Worm (Caenorhabditis elegans) whole organism, mixed stage, embryonic: ENCODE data around the gene pkhm-2.

Experiments
- M03D4.4 ChIP-seq: sonication (generic microtip); optimal IDR thresholded peaks from 2 replicates; lab custom pipeline; 2017; ENCODE audit warnings: mild to moderate bottlenecking, missing genetic modification characterization, missing compliant biosample characterization
- blmp-1 ChIP-seq: fragments of 150-350 bp; optimal IDR thresholded peaks from 2 replicates; lab custom pipeline; 2014; ENCODE audit warnings: missing biosample characterization, missing genetic modification characterization
- ceh-39 ChIP-seq: fragments of 150-350 bp; optimal IDR thresholded peaks from 2 replicates; lab custom pipeline; 2014; ENCODE audit warnings: missing biosample characterization, missing genetic modification characterization
- ceh-43 ChIP-seq: fragments of 200-800 bp; sonication (Bioruptor generic); optimal IDR thresholded peaks from 2 replicates; lab custom pipeline; 2018; ENCODE audit warnings: mild to moderate bottlenecking, missing genetic modification characterization, moderate library complexity, missing compliant biosample characterization
- ceh-83 ChIP-seq: fragments of 200-800 bp; sonication (Bioruptor generic); optimal IDR thresholded peaks from 2 replicates; lab custom pipeline; 2018; ENCODE audit warnings: mild to moderate bottlenecking, missing genetic modification characterization, missing compliant biosample characterization
- cnd-1 ChIP-seq: fragments of 200-800 bp; sonication (Bioruptor generic); optimal IDR thresholded peaks from 2 replicates; lab custom pipeline; 2018; ENCODE audit warnings: mild to moderate bottlenecking, missing genetic modification characterization, missing compliant biosample characterization
- drap-1 ChIP-seq: fragments of 200-800 bp; sonication (Bioruptor generic); optimal IDR thresholded peaks from 3 replicates; lab custom pipeline; 2018; ENCODE audit warnings: mild to moderate bottlenecking, missing genetic modification characterization, missing compliant biosample characterization
- elt-1 ChIP-seq: sonication (generic microtip); optimal IDR thresholded peaks from 2 replicates; lab custom pipeline; 2017; ENCODE audit warnings: missing genetic modification characterization, mild to moderate bottlenecking, missing compliant biosample characterization, antibody characterized with exemption, moderate library complexity, borderline replicate concordance; ENCODE audit not compliant: insufficient read depth
- elt-3 ChIP-seq: fragments of 150-350 bp; optimal IDR thresholded peaks from 2 replicates; lab custom pipeline; 2014; ENCODE audit warnings: missing biosample characterization, missing genetic modification characterization
- flh-1 ChIP-seq: fragments of 200-800 bp; sonication (Bioruptor generic); optimal IDR thresholded peaks from 2 replicates; lab custom pipeline; 2018; ENCODE audit warnings: mild to moderate bottlenecking, missing genetic modification characterization, moderate library complexity, missing compliant biosample characterization
- hlh-1 ChIP-seq: fragments of 150-350 bp; optimal IDR thresholded peaks from 2 replicates; lab custom pipeline; 2014; ENCODE audit warnings: missing biosample characterization, missing genetic modification reagents, missing genetic modification characterization
- lin-13 ChIP-seq: fragments of 150-350 bp; optimal IDR thresholded peaks from 2 replicates; lab custom pipeline; 2014; ENCODE audit warnings: missing biosample characterization, missing genetic modification characterization
- lin-32 ChIP-seq: fragments of 200-800 bp; sonication (Bioruptor generic); optimal IDR thresholded peaks from 2 replicates; lab custom pipeline; 2018; ENCODE audit warnings: mild to moderate bottlenecking, missing genetic modification characterization, missing compliant biosample characterization
- lsy-2 ChIP-seq: fragments of 150-350 bp; optimal IDR thresholded peaks from 2 replicates; lab custom pipeline; 2014; ENCODE audit warnings: missing biosample characterization, missing genetic modification characterization
- mab-5 ChIP-seq: fragments of 150-350 bp; optimal IDR thresholded peaks from 2 replicates; lab custom pipeline; 2014; ENCODE audit warnings: missing biosample characterization, missing genetic modification characterization
- mls-2 ChIP-seq: sonication (generic microtip); optimal IDR thresholded peaks from 2 replicates; lab custom pipeline; 2016; ENCODE audit warnings: mild to moderate bottlenecking, missing genetic modification characterization, moderate library complexity, missing compliant biosample characterization
- nhr-2 ChIP-seq: fragments of 150-350 bp; optimal IDR thresholded peaks from 2 replicates; lab custom pipeline; 2014; ENCODE audit warnings: missing biosample characterization, missing genetic modification characterization
- nhr-237 ChIP-seq: fragments of 150-350 bp; optimal IDR thresholded peaks from 2 replicates; lab custom pipeline; 2014; ENCODE audit warnings: missing biosample characterization, missing genetic modification characterization
- nhr-76 ChIP-seq: sonication (generic microtip); optimal IDR thresholded peaks from 2 replicates; lab custom pipeline; 2017; ENCODE audit warnings: missing biosample characterization, missing genetic modification characterization
- pha-4 ChIP-seq: fragments of 150-350 bp; optimal IDR thresholded peaks from 2 replicates; lab custom pipeline; 2018; ENCODE audit warnings: missing biosample characterization, missing genetic modification reagents, missing genetic modification characterization
- sem-2 ChIP-seq: fragments of 200-800 bp; sonication (Bioruptor generic); optimal IDR thresholded peaks from 2 replicates; lab custom pipeline; 2018; ENCODE audit warnings: mild to moderate bottlenecking, missing genetic modification characterization, missing compliant biosample characterization
- snpc-4 ChIP-seq: fragments of 150-350 bp; optimal IDR thresholded peaks from 2 replicates; lab custom pipeline; 2014; ENCODE audit warnings: missing biosample characterization, missing genetic modification characterization
- sptf-1 ChIP-seq: sonication (generic microtip); optimal IDR thresholded peaks from 2 replicates; lab custom pipeline; 2017; ENCODE audit warnings: mild to moderate bottlenecking, missing genetic modification characterization, moderate library complexity, missing compliant biosample characterization
- tbx-8 ChIP-seq: fragments of 200-800 bp; sonication (Bioruptor generic); optimal IDR thresholded peaks from 2 replicates; lab custom pipeline; 2018; ENCODE audit warnings: mild to moderate bottlenecking, missing genetic modification characterization, moderate library complexity, missing compliant biosample characterization
- unc-120 ChIP-seq: sonication (generic microtip); optimal IDR thresholded peaks from 2 replicates; lab custom pipeline; 2017; ENCODE audit warnings: missing genetic modification characterization, missing compliant biosample characterization; ENCODE audit not compliant: poor library complexity, severe bottlenecking
- unc-39 ChIP-seq: fragments of 150-350 bp; optimal IDR thresholded peaks from 2 replicates; lab custom pipeline; 2014; ENCODE audit warnings: missing biosample characterization, missing genetic modification characterization
- unc-62 ChIP-seq: fragments of 150-350 bp; optimal IDR thresholded peaks from 2 replicates; lab custom pipeline; 2014; ENCODE audit warnings: missing biosample characterization, missing genetic modification reagents, missing genetic modification characterization
- zip-8 ChIP-seq: fragments of 150-350 bp; optimal IDR thresholded peaks from 2 replicates; lab custom pipeline; 2014; ENCODE audit warnings: missing biosample characterization, missing genetic modification characterization
- ztf-11 ChIP-seq: fragments of 150-350 bp; optimal IDR thresholded peaks from 2 replicates; lab custom pipeline; 2014; ENCODE audit warnings: missing biosample characterization, missing genetic modification characterization

The pkhm-2 gene

DNA sequence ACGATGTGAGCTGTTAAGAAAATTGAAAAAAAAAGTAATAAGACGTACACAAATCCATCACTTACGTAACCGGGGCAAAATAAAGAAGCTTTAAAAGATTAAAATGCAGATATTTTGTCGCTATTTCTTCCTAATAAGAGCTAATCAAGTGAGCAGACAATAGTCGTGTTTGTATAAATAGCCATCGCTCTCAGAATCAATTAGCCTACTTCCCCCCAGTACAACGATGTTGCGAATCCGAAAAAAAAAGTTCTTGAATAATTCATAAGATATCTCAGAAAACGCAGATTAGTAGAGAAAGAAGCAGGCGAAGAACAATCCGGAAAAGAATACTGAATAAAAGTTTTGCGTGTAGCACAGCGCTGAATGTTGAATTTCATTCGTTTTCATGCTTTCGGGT, 34.0 kb upstream of the pkhm-2 start:
- no peak for TF ChIP-seq lin-13 (tag; lab: Kevin White, UChicago)
- TF ChIP-seq flh-1 (GFP tag; lab: Kevin White, UChicago), result no peak
- TF ChIP-seq ceh-43 (GFP tag; lab: Kevin White, UChicago), result no peak
- no peak for TF ChIP-seq snpc-4 (tag; lab: Kevin White, UChicago)
- TF ChIP-seq pha-4 (tag; lab: Kevin White, UChicago), result no peak
- TF ChIP-seq elt-1, result no peak
- TF ChIP-seq lin-32 (GFP tag; lab: Kevin White, UChicago), result no peak
- TF ChIP-seq M03D4.4 (tag; lab: Kevin White, UChicago), result no peak
- TF ChIP-seq hlh-1 (tag; lab: Kevin White, UChicago), result no peak
- TF ChIP-seq unc-39 (tag; lab: Kevin White, UChicago), result no peak
- no peak for TF ChIP-seq unc-62 (GFP tag; lab: Kevin White, UChicago)
- no peak for TF ChIP-seq tbx-8 (GFP tag; lab: Kevin White, UChicago)
- TF ChIP-seq blmp-1, result no peak
- no peak for TF ChIP-seq unc-120 (tag; lab: Kevin White, UChicago)
- TF ChIP-seq ceh-39 (tag; lab: Kevin White, UChicago), result no peak
- no peak for TF ChIP-seq zip-8 (tag; lab: Kevin White, UChicago)

DNA sequence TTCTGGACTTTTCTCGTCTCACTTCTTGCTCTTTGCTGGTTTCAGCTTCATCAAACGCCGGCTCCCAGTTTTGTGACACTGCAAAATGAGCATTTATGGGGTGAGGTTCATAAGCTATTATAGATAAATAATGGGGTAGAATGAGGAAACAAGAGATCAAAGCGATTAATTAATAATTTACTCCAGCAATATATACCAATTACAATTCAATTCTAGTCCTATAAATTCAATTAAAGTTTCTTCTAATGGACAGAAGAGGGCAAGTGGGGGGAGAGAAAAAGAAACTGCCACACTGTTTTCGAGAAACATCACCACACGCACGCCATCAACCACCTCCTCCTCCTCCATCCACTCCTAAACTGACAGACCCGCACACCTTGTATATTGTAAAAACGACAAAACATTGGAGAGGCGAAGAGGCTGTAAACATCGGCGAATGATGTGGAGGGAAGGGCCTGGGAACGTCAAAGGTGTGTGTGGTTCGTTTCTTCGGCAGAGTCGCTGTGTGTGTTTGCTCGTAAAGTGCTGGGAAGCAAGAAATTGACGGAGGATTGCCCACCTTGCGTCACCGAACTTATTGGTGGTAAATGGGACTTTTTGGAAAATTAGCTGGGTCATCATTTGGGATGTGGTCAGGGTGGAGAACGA, 32.0 kb upstream of the pkhm-2 start, which contains the start of the genes H03A11.13 and famk-1:
Gene H03A11.13, minus strand, starts transcription at position 51 of the 648 bp plus-strand sequence.
Gene famk-1, minus strand, starts transcription at position 78 of the 648 bp plus-strand sequence.
- TF ChIP-seq mls-2 (tag; lab: Kevin White, UChicago) (peak; percentile 19), nhr-2 (tag; lab: Kevin White, UChicago) (no peak)

DNA sequence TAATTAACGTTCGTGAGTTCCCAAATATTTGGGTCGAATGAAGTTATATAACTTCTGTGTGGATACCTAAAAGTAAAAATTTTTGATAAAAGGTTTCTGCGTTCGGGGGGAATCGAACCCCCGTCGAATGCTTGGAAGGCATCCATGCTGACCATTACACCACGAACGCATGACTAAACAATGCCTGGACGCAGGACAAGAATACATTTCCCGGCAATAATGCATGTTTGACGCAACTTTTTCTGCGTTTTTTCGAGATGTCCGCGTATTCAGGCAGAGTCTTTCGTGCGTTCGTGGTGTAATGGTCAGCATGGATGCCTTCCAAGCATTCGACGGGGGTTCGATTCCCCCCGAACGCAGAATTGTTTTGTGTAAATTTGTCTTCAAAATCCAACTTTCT, 19.5 kb upstream of the pkhm-2 start:
- TF ChIP-seq tbx-8 (GFP tag; lab: Kevin White, UChicago), result no peak
- TF ChIP-seq ceh-83, result no peak
- TF ChIP-seq cnd-1 (tag; lab: Kevin White, UChicago), result peak; percentile 2
- TF ChIP-seq sptf-1 (tag; lab: Kevin White, UChicago), result peak; percentile 6
- TF ChIP-seq nhr-2 (tag; lab: Kevin White, UChicago), result no peak
- TF ChIP-seq, all 35 proteins: peak for 2

DNA sequence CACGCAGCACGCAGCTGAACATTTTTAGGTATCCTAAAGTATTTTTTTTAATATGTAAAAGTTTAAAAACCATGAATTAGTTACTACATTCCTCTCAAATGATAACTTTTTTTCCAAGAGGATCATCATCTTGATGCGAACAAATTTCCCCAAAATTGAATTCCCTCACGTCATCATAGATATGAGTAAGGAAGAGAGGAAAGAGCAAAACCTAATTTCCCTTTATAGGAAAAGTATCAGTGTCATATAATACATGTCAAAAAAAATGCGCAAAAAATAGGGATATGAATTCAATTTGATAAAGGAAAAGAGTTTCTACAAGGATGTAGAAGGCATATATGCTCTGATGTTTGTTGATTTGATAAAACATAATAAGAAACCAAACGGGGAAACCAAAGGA, 18.9 kb upstream of the pkhm-2 start:
- TF ChIP-seq unc-120 (tag; lab: Kevin White, UChicago) (no peak), ztf-11 (no peak), nhr-76 (tag; lab: Kevin White, UChicago) (no peak), pha-4 (tag; lab: Kevin White, UChicago) (no peak), lin-32 (GFP tag; lab: Kevin White, UChicago) (no peak), elt-3 (tag; lab: Kevin White, UChicago) (no peak), sptf-1 (tag; lab: Kevin White, UChicago) (no peak), unc-62 (GFP tag; lab: Kevin White, UChicago) (no peak), nhr-237 (no peak), mab-5 (tag; lab: Kevin White, UChicago) (no peak)

DNA sequence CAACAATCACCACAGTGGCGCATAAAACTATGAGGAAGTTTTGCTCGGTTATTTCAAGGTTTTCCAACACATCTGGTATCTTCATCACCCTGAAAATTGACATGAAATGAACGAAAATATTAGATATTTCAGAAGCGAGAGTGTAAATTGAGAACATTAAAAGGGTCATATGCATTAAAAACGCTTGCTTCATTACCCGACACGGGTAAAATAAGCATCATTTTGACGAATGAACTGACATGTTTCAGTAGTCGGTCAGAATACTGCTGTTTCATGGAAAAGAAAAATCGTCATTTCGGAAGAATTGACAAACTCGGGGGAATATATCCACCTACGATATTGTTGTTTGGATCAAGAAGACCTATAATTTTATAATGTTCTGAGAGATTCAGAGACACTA, 17.8 kb upstream of the pkhm-2 start, which contains the start of gene snt-7:
Gene snt-7, minus strand, starts transcription at position 101 of the 400 bp plus-strand sequence.
- TF ChIP-seq drap-1 (GFP tag; lab: Kevin White, UChicago), result no peak
- no peak for TF ChIP-seq lsy-2 (tag; lab: Kevin White, UChicago)
- TF ChIP-seq unc-120 (tag; lab: Kevin White, UChicago), result no peak
- TF ChIP-seq M03D4.4 (tag; lab: Kevin White, UChicago), result no peak
- TF ChIP-seq sem-2 (GFP tag; lab: Kevin White, UChicago), result no peak

DNA sequence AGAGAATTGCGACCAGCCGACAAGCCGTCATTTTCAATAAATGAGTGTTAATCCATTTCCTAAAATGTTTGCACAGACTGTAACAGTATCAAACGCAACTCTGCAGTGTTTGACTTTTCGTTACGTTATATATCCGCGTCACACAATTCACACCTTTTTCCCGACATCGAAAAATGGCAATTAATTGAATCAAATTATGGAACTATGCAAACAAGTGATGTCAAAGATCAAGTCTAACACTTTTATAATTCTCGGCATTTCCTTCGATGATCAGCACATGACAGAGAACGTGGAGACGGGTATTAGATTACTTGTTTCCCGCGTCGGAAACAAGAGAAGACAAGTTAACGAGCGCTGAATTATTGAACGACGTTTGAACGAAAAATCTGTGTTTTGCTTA, 13.0 kb upstream of the pkhm-2 start, which contains the start of gene phat-6:
Gene phat-6, minus strand, starts transcription at position 101 of the 400 bp plus-strand sequence.
- TF ChIP-seq cnd-1 (tag; lab: Kevin White, UChicago) (no peak), drap-1 (GFP tag; lab: Kevin White, UChicago) (no peak), elt-1 (no peak), ztf-11 (no peak), nhr-2 (tag; lab: Kevin White, UChicago) (no peak), blmp-1 (no peak), lsy-2 (tag; lab: Kevin White, UChicago) (no peak), ceh-83 (no peak)
